Worm (Caenorhabditis elegans) whole organism, L2 larva: ENCODE data around the gene ntl-9.

ENCODE experiments used
- C34F6.9 ChIP-seq: fragments of 150-350 bp; optimal IDR thresholded peaks from 2 replicates; lab custom pipeline; 2014; ENCODE audit warnings: missing biosample characterization, missing genetic modification characterization
- F13H6.1 ChIP-seq: sonication (generic microtip); optimal IDR thresholded peaks from 2 replicates; lab custom pipeline; 2016; ENCODE audit warnings: missing genetic modification characterization, missing compliant biosample characterization
- R02D3.7 ChIP-seq: fragments of 150-350 bp; optimal IDR thresholded peaks from 2 replicates; lab custom pipeline; 2014; ENCODE audit warnings: missing biosample characterization, missing genetic modification characterization
- Y55F3AM.14 ChIP-seq: fragments of 200-800 bp; sonication (Bioruptor generic); optimal IDR thresholded peaks from 2 replicates; lab custom pipeline; 2018; ENCODE audit warnings: mild to moderate bottlenecking, missing genetic modification characterization, missing compliant biosample characterization
- ZK546.5 ChIP-seq: sonication (generic microtip); optimal IDR thresholded peaks from 2 replicates; lab custom pipeline; 2017; ENCODE audit warnings: missing biosample characterization, missing genetic modification characterization
- alr-1 ChIP-seq: fragments of 150-350 bp; optimal IDR thresholded peaks from 2 replicates; lab custom pipeline; 2014; ENCODE audit warnings: missing biosample characterization, missing genetic modification characterization
- aly-2 ChIP-seq: fragments of 150-350 bp; optimal IDR thresholded peaks from 2 replicates; lab custom pipeline; 2014; ENCODE audit warnings: missing biosample characterization, missing genetic modification characterization
- ama-1 ChIP-seq: fragments of 150-350 bp; optimal IDR thresholded peaks from 2 replicates; lab custom pipeline; 2018; ENCODE audit warnings: inconsistent platforms
- blmp-1 ChIP-seq: sonication (generic microtip); optimal IDR thresholded peaks from 2 replicates; lab custom pipeline; 2017; ENCODE audit warnings: missing genetic modification characterization, mild to moderate bottlenecking, missing compliant biosample characterization, antibody characterized with exemption, moderate library complexity; ENCODE audit not compliant: insufficient read depth
- ceh-16 ChIP-seq: fragments of 150-350 bp; optimal IDR thresholded peaks from 2 replicates; lab custom pipeline; 2014; ENCODE audit warnings: missing biosample characterization, missing genetic modification characterization
- ceh-82 ChIP-seq: fragments of 150-350 bp; optimal IDR thresholded peaks from 2 replicates; lab custom pipeline; 2014; ENCODE audit warnings: missing biosample characterization, missing genetic modification characterization
- crh-2 ChIP-seq: sonication (generic microtip); optimal IDR thresholded peaks from 2 replicates; lab custom pipeline; 2017; ENCODE audit warnings: missing biosample characterization, missing genetic modification characterization
- dmd-4 ChIP-seq: sonication (generic microtip); optimal IDR thresholded peaks from 2 replicates; lab custom pipeline; 2017; ENCODE audit warnings: missing biosample characterization, missing genetic modification characterization
- egl-27 ChIP-seq: sonication (generic microtip); optimal IDR thresholded peaks from 3 replicates; lab custom pipeline; 2017; ENCODE audit warnings: missing biosample characterization, missing genetic modification reagents, missing genetic modification characterization
- elt-1 ChIP-seq: fragments of 150-350 bp; optimal IDR thresholded peaks from 2 replicates; lab custom pipeline; 2014; ENCODE audit warnings: missing biosample characterization, missing genetic modification characterization
- fos-1 ChIP-seq: fragments of 150-350 bp; optimal IDR thresholded peaks from 2 replicates; lab custom pipeline; 2014; ENCODE audit warnings: missing biosample characterization, missing genetic modification characterization
- gmeb-1 ChIP-seq: fragments of 150-350 bp; optimal IDR thresholded peaks from 2 replicates; lab custom pipeline; 2014; ENCODE audit warnings: missing biosample characterization, missing genetic modification characterization
- lin-11 ChIP-seq: fragments of 150-350 bp; sonication (generic microtip); optimal IDR thresholded peaks from 2 replicates; lab custom pipeline; 2014; ENCODE audit warnings: missing biosample characterization, missing genetic modification characterization, inconsistent platforms, mixed read lengths
- lin-13 ChIP-seq: fragments of 150-350 bp; optimal IDR thresholded peaks from 2 replicates; lab custom pipeline; 2014; ENCODE audit warnings: missing biosample characterization, missing genetic modification reagents, missing genetic modification characterization
- lin-39 ChIP-seq: fragments of 150-350 bp; optimal IDR thresholded peaks from 2 replicates; lab custom pipeline; 2014; ENCODE audit warnings: missing biosample characterization, missing genetic modification reagents, missing genetic modification characterization
- lsy-2 ChIP-seq, 2 experiments: fragments of 150-350 bp in 1 of 2; sonication (generic microtip) in 1 of 2; optimal IDR thresholded peaks; 2 replicates each; lab custom pipeline; 2014 to 2017; ENCODE audit warnings: missing biosample characterization in 2 of 2, missing genetic modification characterization in 2 of 2
- mab-5 ChIP-seq: fragments of 150-350 bp; optimal IDR thresholded peaks from 2 replicates; lab custom pipeline; 2014; ENCODE audit warnings: missing biosample characterization, missing genetic modification characterization
- mdl-1 ChIP-seq, 2 experiments: fragments of 150-350 bp in 1 of 2; sonication (generic microtip) in 1 of 2; optimal IDR thresholded peaks; 2 replicates each; lab custom pipeline; 2017; ENCODE audit warnings: missing biosample characterization in 2 of 2, missing genetic modification characterization in 2 of 2
- nhr-10 ChIP-seq: sonication (generic microtip); optimal IDR thresholded peaks from 2 replicates; lab custom pipeline; 2017; ENCODE audit warnings: missing biosample characterization, missing genetic modification characterization
- nhr-11 ChIP-seq: fragments of 150-350 bp; optimal IDR thresholded peaks from 2 replicates; lab custom pipeline; 2014; ENCODE audit warnings: missing biosample characterization, missing genetic modification characterization
- nhr-12 ChIP-seq: fragments of 150-350 bp; optimal IDR thresholded peaks from 2 replicates; lab custom pipeline; 2014; ENCODE audit warnings: missing biosample characterization, missing genetic modification characterization
- nhr-21 ChIP-seq: fragments of 150-350 bp; optimal IDR thresholded peaks from 2 replicates; lab custom pipeline; 2014; ENCODE audit warnings: missing biosample characterization, missing genetic modification characterization
- nhr-23 ChIP-seq: fragments of 150-350 bp; optimal IDR thresholded peaks from 2 replicates; lab custom pipeline; 2014; ENCODE audit warnings: missing biosample characterization, missing genetic modification reagents, missing genetic modification characterization
- nhr-237 ChIP-seq: fragments of 150-350 bp; optimal IDR thresholded peaks from 2 replicates; lab custom pipeline; 2014; ENCODE audit warnings: missing biosample characterization, missing genetic modification characterization
- nhr-25 ChIP-seq: fragments of 150-350 bp; sonication (generic microtip); optimal IDR thresholded peaks from 3 replicates; lab custom pipeline; 2014; ENCODE audit warnings: missing biosample characterization, missing genetic modification characterization
- nhr-6 ChIP-seq: fragments of 150-350 bp; optimal IDR thresholded peaks from 2 replicates; lab custom pipeline; 2014; ENCODE audit warnings: missing biosample characterization, missing genetic modification characterization
- nhr-77 ChIP-seq: fragments of 150-350 bp; optimal IDR thresholded peaks from 2 replicates; lab custom pipeline; 2014; ENCODE audit warnings: missing biosample characterization, missing genetic modification characterization
- peb-1 ChIP-seq: fragments of 150-350 bp; optimal IDR thresholded peaks from 2 replicates; lab custom pipeline; 2014; ENCODE audit warnings: missing biosample characterization, missing genetic modification characterization
- sem-4 ChIP-seq: fragments of 150-350 bp; optimal IDR thresholded peaks from 2 replicates; lab custom pipeline; 2014; ENCODE audit warnings: missing biosample characterization, missing genetic modification reagents, missing genetic modification characterization
- skn-1 ChIP-seq: sonication (generic microtip); optimal IDR thresholded peaks from 2 replicates; lab custom pipeline; 2017; ENCODE audit warnings: missing biosample characterization, missing genetic modification characterization
- sma-3 ChIP-seq: sonication (generic microtip); optimal IDR thresholded peaks from 2 replicates; lab custom pipeline; 2016; ENCODE audit warnings: missing genetic modification reagents, missing genetic modification characterization, missing compliant biosample characterization
- sma-9 ChIP-seq, 2 experiments: fragments of 150-350 bp in 1 of 2; sonication (generic microtip) in 1 of 2; optimal IDR thresholded peaks; 2 replicates each; lab custom pipeline; 2014 to 2016; ENCODE audit warnings: missing genetic modification characterization in 2 of 2, mild to moderate bottlenecking in 1 of 2, missing biosample characterization in 1 of 2, missing compliant biosample characterization in 1 of 2, missing genetic modification reagents in 1 of 2, moderate library complexity in 1 of 2
- snpc-4 ChIP-seq: fragments of 150-350 bp; optimal IDR thresholded peaks from 2 replicates; lab custom pipeline; 2014; ENCODE audit warnings: missing biosample characterization, missing genetic modification characterization
- unc-55 ChIP-seq: fragments of 150-350 bp; sonication (generic microtip); optimal IDR thresholded peaks from 3 replicates; lab custom pipeline; 2014; ENCODE audit warnings: missing biosample characterization, missing genetic modification reagents, missing genetic modification characterization
- unc-62 ChIP-seq: fragments of 150-350 bp; optimal IDR thresholded peaks from 2 replicates; lab custom pipeline; 2014; ENCODE audit warnings: missing biosample characterization, missing genetic modification reagents, missing genetic modification characterization
- zag-1 ChIP-seq: fragments of 150-350 bp; optimal IDR thresholded peaks from 2 replicates; lab custom pipeline; 2014; ENCODE audit warnings: missing biosample characterization, missing genetic modification characterization
- ztf-1 ChIP-seq: fragments of 200-800 bp; sonication (Bioruptor generic); conservative IDR thresholded peaks from 2 replicates; pipeline ENCODE4 v1.3.6; 2022; ENCODE audit warnings: missing genetic modification characterization, missing compliant biosample characterization
- ztf-11 ChIP-seq: sonication (generic microtip); optimal IDR thresholded peaks from 2 replicates; lab custom pipeline; 2017; ENCODE audit warnings: missing biosample characterization, missing genetic modification characterization
- ztf-4 ChIP-seq: fragments of 150-350 bp; optimal IDR thresholded peaks from 2 replicates; lab custom pipeline; 2014; ENCODE audit warnings: missing biosample characterization, missing genetic modification characterization

Gene ntl-9

ce11 chrIII:4899728-4900127 lies 44.6 kb upstream of the ntl-9 start (continued):
- TF ChIP-seq sma-3 (GFP tag; lab: Kevin White, UChicago) (peak; percentile 100), ama-1 (peak; percentile 36), lin-11 (tag; lab: Kevin White, UChicago) (peak; percentile 99), mdl-1 (tag; optimal IDR thresholded peaks at IDR 0.05; lab: Kevin White, UChicago) (peak; percentile 94 to 99), ceh-82 (tag; lab: Kevin White, UChicago) (peak; percentile 92), ztf-11 (tag; lab: Kevin White, UChicago) (no peak), unc-55 (GFP tag; lab: Kevin White, UChicago) (peak; percentile 99), F13H6.1 (tag; lab: Kevin White, UChicago) (peak; percentile 100), gmeb-1 (tag; lab: Kevin White, UChicago) (peak; percentile 93), sma-9 (GFP tag; optimal IDR thresholded peaks at IDR 0.05; lab: Kevin White, UChicago) (peak; percentile 99), sma-9 (tag; optimal IDR thresholded peaks at IDR 0.05; lab: Kevin White, UChicago) (no peak), R02D3.7 (tag; lab: Kevin White, UChicago) (peak; percentile 69), lsy-2 (tag; optimal IDR thresholded peaks at IDR 0.05; lab: Kevin White, UChicago) (peak; percentile 94 to 97), crh-2 (peak; percentile 99)

DNA sequence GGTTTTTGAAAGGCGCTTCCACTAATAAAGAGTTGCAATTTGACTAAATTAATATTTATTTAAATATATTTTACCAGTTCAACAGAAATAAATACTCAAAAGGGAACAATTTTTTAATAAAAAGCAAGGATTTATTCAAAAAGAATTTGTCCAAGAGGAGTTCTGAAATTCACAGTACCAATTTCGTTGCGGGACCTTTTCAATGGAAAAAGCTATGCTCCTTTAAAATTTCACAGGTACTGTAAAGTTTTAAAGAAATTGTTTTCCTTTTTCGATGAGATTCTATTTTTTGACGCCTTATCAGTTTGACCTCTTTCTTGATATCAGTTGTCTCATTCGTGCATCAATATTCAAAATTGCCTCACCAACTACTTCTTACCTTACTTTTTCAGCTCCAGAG lies 44.1 kb upstream of the ntl-9 start, which contains the start of gene tag-340:
Gene tag-340, plus strand, starts transcription at position 249 of the 400 bp plus-strand sequence.
- peak; percentile 28 for TF ChIP-seq fos-1
- TF ChIP-seq peb-1 (tag; lab: Kevin White, UChicago): no peak

DNA sequence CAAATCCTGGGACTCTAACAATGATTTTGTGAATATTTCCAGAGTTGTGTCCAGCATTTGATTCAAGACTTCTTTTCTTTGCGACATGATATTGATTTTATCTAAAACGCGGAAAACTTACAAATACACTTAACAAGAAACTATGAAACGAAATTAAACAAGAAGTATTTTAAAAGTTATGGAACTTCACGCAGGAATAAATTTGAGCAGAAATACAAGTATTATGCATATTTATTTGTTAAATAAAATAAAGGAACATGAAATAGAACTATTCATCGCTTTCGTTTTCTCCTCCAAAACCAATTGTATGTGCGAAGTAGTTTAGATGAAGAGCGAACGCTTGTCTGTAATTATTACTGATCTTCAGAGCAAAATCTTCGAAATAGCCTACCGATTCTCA lies 40.5 kb upstream of the ntl-9 start, which contains the start of gene kbp-2:
Gene kbp-2, minus strand, starts transcription at position 101 of the 400 bp plus-strand sequence.
- TF ChIP-seq R02D3.7 (tag; lab: Kevin White, UChicago) (no peak), ztf-4 (no peak), alr-1 (tag; lab: Kevin White, UChicago) (no peak), ama-1 (no peak), sma-3 (GFP tag; lab: Kevin White, UChicago) (no peak), gmeb-1 (tag; lab: Kevin White, UChicago) (no peak), ztf-1 (no peak), mab-5 (tag; lab: Kevin White, UChicago) (no peak), elt-1 (tag; lab: Kevin White, UChicago) (no peak), dmd-4 (no peak)

ce11 chrIII:4905405-4905804 lies 38.9 kb upstream of the ntl-9 start, which contains the start of gene F26F4.8:
Gene F26F4.8 (minus strand): TSS chrIII:4905473.
- TF ChIP-seq sma-3 (GFP tag; lab: Kevin White, UChicago) (no peak), blmp-1 (tag; lab: Kevin White, UChicago) (no peak), alr-1 (tag; lab: Kevin White, UChicago) (no peak), lin-13 (GFP tag; lab: Kevin White, UChicago) (no peak), nhr-77 (tag; lab: Kevin White, UChicago) (no peak), ama-1 (no peak), nhr-10 (tag; lab: Kevin White, UChicago) (no peak), ztf-11 (tag; lab: Kevin White, UChicago) (no peak), nhr-12 (tag; lab: Kevin White, UChicago) (no peak), mdl-1 (tag; optimal IDR thresholded peaks at IDR 0.05; lab: Kevin White, UChicago) (no peak), mab-5 (tag; lab: Kevin White, UChicago) (no peak), lsy-2 (tag; optimal IDR thresholded peaks at IDR 0.05; lab: Kevin White, UChicago) (peak in 1 of 2 experiments; percentile 41), lin-39 (tag; lab: Kevin White, UChicago) (no peak), Y55F3AM.14 (GFP tag; lab: Kevin White, UChicago) (no peak), sem-4 (tag; lab: Kevin White, UChicago) (no peak), sma-9 (GFP tag; optimal IDR thresholded peaks at IDR 0.05; lab: Kevin White, UChicago) (no peak), sma-9 (tag; optimal IDR thresholded peaks at IDR 0.05; lab: Kevin White, UChicago) (no peak), egl-27 (tag; lab: Kevin White, UChicago) (no peak), lin-11 (tag; lab: Kevin White, UChicago) (no peak), zag-1 (no peak), fos-1 (peak; percentile 36), peb-1 (tag; lab: Kevin White, UChicago) (no peak), R02D3.7 (tag; lab: Kevin White, UChicago) (no peak), nhr-11 (tag; lab: Kevin White, UChicago) (no peak), nhr-6 (tag; lab: Kevin White, UChicago) (no peak), ceh-16 (tag; lab: Kevin White, UChicago) (no peak), crh-2 (no peak), unc-62 (GFP tag; lab: Kevin White, UChicago) (no peak), ceh-82 (tag; lab: Kevin White, UChicago) (no peak), C34F6.9 (tag; lab: Kevin White, UChicago) (peak; percentile 55), ZK546.5 (tag; lab: Kevin White, UChicago) (no peak), ztf-1 (no peak), dmd-4 (no peak), nhr-237 (tag; lab: Kevin White, UChicago) (no peak), nhr-21 (tag; lab: Kevin White, UChicago) (no peak), aly-2 (no peak), skn-1 (tag; lab: Kevin White, UChicago) (no peak), nhr-25 (tag; lab: Kevin White, UChicago) (no peak), elt-1 (tag; lab: Kevin White, UChicago) (no peak), nhr-23 (no peak), snpc-4 (no peak), F13H6.1 (tag; lab: Kevin White, UChicago) (peak; percentile 28)
